Fruit fly (Drosophila melanogaster) Kc167 (cell line): ENCODE results near the gene Myt1.

Source experiments
- Myc ChIP-seq: fragments of >200 bp; optimal IDR thresholded peaks from 2 replicates; lab custom pipeline; 2017; ENCODE audit warnings: missing external identifiers
- h ChIP-seq: fragments of >200 bp; optimal IDR thresholded peaks from 3 replicates; lab custom pipeline; 2018; ENCODE audit warnings: missing external identifiers

dm6 chr3L:5808540-5809200 lies 29.3 kb upstream of the Myt1 start:
- no peak for TF ChIP-seq Myc (lab: Kevin White, UChicago)
- TF ChIP-seq h (lab: Kevin White, UChicago), result no peak
